Fruit fly (Drosophila melanogaster): ENCODE results near the gene CG6763.

The CG6763 gene

dm6 chr3R:23332535-23333333, 48.9 kb downstream of the CG6763 start (continued):
- no peak for TF ChIP-seq MBD-R2 (GFP tag; IDR thresholded peaks at IDR 0.05)
- TF ChIP-seq CG6683 (GFP tag; optimal IDR thresholded peaks at IDR 0.05): peak; percentile 7
- no peak for TF ChIP-seq CG17802 (tag; optimal IDR thresholded peaks at IDR 0.05)
- peak; percentile 52 for TF ChIP-seq Hr3 (GFP tag; optimal IDR thresholded peaks at IDR 0.05)
- TF ChIP-seq CG31388 (GFP tag; optimal IDR thresholded peaks at IDR 0.05): no peak
- no peak for TF ChIP-seq CG2889 (GFP tag; IDR thresholded peaks at IDR 0.05)
- TF ChIP-seq CG3847 (GFP tag; IDR thresholded peaks at IDR 0.05): no peak
- TF ChIP-seq Sry-β (GFP tag; optimal IDR thresholded peaks at IDR 0.05): no peak
- TF ChIP-seq stc (GFP tag; IDR thresholded peaks at IDR 0.05): peak; percentile 10; the same call in 1 of the 2 replicates
- TF ChIP-seq sens (GFP tag): peak; percentile 95
- TF ChIP-seq pan (optimal IDR thresholded peaks at IDR 0.05): no peak
- peak in 1 of 2 experiments; percentile 31 for TF ChIP-seq pan (GFP tag; optimal IDR thresholded peaks at IDR 0.05 in 1 of 2, IDR thresholded peaks at IDR 0.05 in 1 of 2)
- TF ChIP-seq ftz-f1 (GFP tag; optimal IDR thresholded peaks at IDR 0.05): no peak
- TF ChIP-seq cg (GFP tag; optimal IDR thresholded peaks at IDR 0.05): peak; percentile 71
- peak; percentile 31 for TF ChIP-seq BtbVII (GFP tag; optimal IDR thresholded peaks at IDR 0.05)
- peak; percentile 79 for TF ChIP-seq CG17361 (GFP tag; IDR thresholded peaks at IDR 0.05)
- peak; percentile 24 for TF ChIP-seq CG16863 (GFP tag; optimal IDR thresholded peaks at IDR 0.05)
- no peak for TF ChIP-seq trh (GFP tag; optimal IDR thresholded peaks at IDR 0.05)
- TF ChIP-seq Ets65A (GFP tag): peak; percentile 36
- TF ChIP-seq mirr (GFP tag; optimal IDR thresholded peaks at IDR 0.05): no peak
- no peak for TF ChIP-seq BEAF-32 (GFP tag; optimal IDR thresholded peaks at IDR 0.05)
- no peak for TF ChIP-seq B-H1 (GFP tag; IDR thresholded peaks at IDR 0.05)
- TF ChIP-seq Hr39 (optimal IDR thresholded peaks at IDR 0.05): no peak
- TF ChIP-seq CG17912 (GFP tag; optimal IDR thresholded peaks at IDR 0.05): no peak
- no peak for TF ChIP-seq sna (GFP tag; IDR thresholded peaks at IDR 0.05; ENCODE audit: partially characterized antibody)
- TF ChIP-seq CG15479 (GFP tag; optimal IDR thresholded peaks at IDR 0.05): no peak
- peak in 1 of 2 experiments; percentile 70 for TF ChIP-seq bsh (GFP tag; optimal IDR thresholded peaks at IDR 0.05)
- no peak for TF ChIP-seq CG15514 (GFP tag; optimal IDR thresholded peaks at IDR 0.05)
- TF ChIP-seq sd (tag; optimal IDR thresholded peaks at IDR 0.05): no peak
- TF ChIP-seq ham (GFP tag; IDR thresholded peaks at IDR 0.05): no peak
- no peak for TF ChIP-seq da (GFP tag; optimal IDR thresholded peaks at IDR 0.05)
- peak; percentile 5 for TF ChIP-seq Vsx1 (GFP tag; optimal IDR thresholded peaks at IDR 0.05)
- TF ChIP-seq unc-4 (GFP tag; IDR thresholded peaks at IDR 0.05; ENCODE audit: partially characterized antibody): no peak
- peak; percentile 32 for TF ChIP-seq mam (GFP tag; optimal IDR thresholded peaks at IDR 0.05)
- no peak for TF ChIP-seq sqz (GFP tag; optimal IDR thresholded peaks at IDR 0.05)
- TF ChIP-seq Fer3 (tag; optimal IDR thresholded peaks at IDR 0.05): peak; percentile 62
- peak; percentile 11 for TF ChIP-seq crc (GFP tag; optimal IDR thresholded peaks at IDR 0.05)
- peak; percentile 6 for TF ChIP-seq CG2116 (GFP tag; optimal IDR thresholded peaks at IDR 0.05)
- no peak for TF ChIP-seq Ets97D (GFP tag; optimal IDR thresholded peaks at IDR 0.05)
- peak; percentile 71 for TF ChIP-seq fd96Cb (tag; optimal IDR thresholded peaks at IDR 0.05)
- no peak for TF ChIP-seq Oaz (GFP tag; IDR thresholded peaks at IDR 0.05)
- TF ChIP-seq sim (GFP tag; IDR thresholded peaks at IDR 0.05): no peak
- no peak for TF ChIP-seq nerfin-2 (GFP tag; IDR thresholded peaks at IDR 0.05; ENCODE audit: partially characterized antibody)
- TF ChIP-seq CG12236 (GFP tag; optimal IDR thresholded peaks at IDR 0.05): peak; percentile 32
- TF ChIP-seq CG1602 (GFP tag; optimal IDR thresholded peaks at IDR 0.05): peak; percentile 35
- TF ChIP-seq jing (GFP tag; optimal IDR thresholded peaks at IDR 0.05): peak; percentile 34
- peak; percentile 67 for TF ChIP-seq CG30403 (GFP tag; optimal IDR thresholded peaks at IDR 0.05)
- TF ChIP-seq Myb (GFP tag; optimal IDR thresholded peaks at IDR 0.05): no peak
- no peak for TF ChIP-seq HLHmδ (GFP tag; optimal IDR thresholded peaks at IDR 0.05)
- TF ChIP-seq gfzf (GFP tag; optimal IDR thresholded peaks at IDR 0.05): no peak

Data from whole organism, embryonic.